Fruit fly (Drosophila melanogaster) whole organism, embryonic: ENCODE data around the gene CG33483.

Experiments
- Awh ChIP-seq: fragments of 200-800 bp; sonication (Bioruptor generic); IDR thresholded peaks from 2 replicates; pipeline ENCODE4, ENCODE4 v1.3.6; 2022; ENCODE audit warnings: missing biosample characterization, missing genetic modification characterization
- B-H1 ChIP-seq: fragments of 200-800 bp; sonication (Bioruptor generic); IDR thresholded peaks from 3 replicates; pipeline ENCODE4 v1.3.6; 2022; ENCODE audit warnings: missing biosample characterization, missing genetic modification characterization
- CG10366 ChIP-seq: fragments of 200-800 bp; sonication (Bioruptor generic); IDR thresholded peaks from 2 replicates; pipeline ENCODE4 v1.3.6; 2022; ENCODE audit warnings: missing biosample characterization, missing genetic modification characterization
- CG10431 ChIP-seq: fragments of 200-800 bp; sonication (Bioruptor generic); optimal IDR thresholded peaks from 3 replicates; lab custom pipeline; 2018; ENCODE audit warnings: missing biosample characterization, mild to moderate bottlenecking, missing genetic modification characterization
- CG10654 ChIP-seq: fragments of 200-800 bp; sonication (Bioruptor generic); optimal IDR thresholded peaks from 2 replicates; lab custom pipeline; 2016; ENCODE audit warnings: missing biosample characterization, missing genetic modification characterization
- CG11560 ChIP-seq: fragments of 200-800 bp; sonication (Bioruptor generic); IDR thresholded peaks from 3 replicates; pipeline ENCODE4 v1.3.6; 2022; ENCODE audit warnings: missing biosample characterization, missing genetic modification characterization
- CG12391 ChIP-seq: fragments of 200-800 bp; sonication (Bioruptor generic); optimal IDR thresholded peaks from 3 replicates; lab custom pipeline; 2018; ENCODE audit warnings: missing biosample characterization, mild to moderate bottlenecking, missing genetic modification characterization, moderate library complexity
- CG12769 ChIP-seq: fragments of 200-800 bp; sonication (Bioruptor generic); optimal IDR thresholded peaks from 2 replicates; lab custom pipeline; 2019; ENCODE audit warnings: missing biosample characterization, mild to moderate bottlenecking, missing genetic modification characterization, moderate library complexity
- CG13775 ChIP-seq: fragments of 200-800 bp; sonication (Bioruptor generic); optimal IDR thresholded peaks from 3 replicates; lab custom pipeline; 2017; ENCODE audit warnings: missing biosample characterization, mild to moderate bottlenecking, missing genetic modification characterization
- CG17328 ChIP-seq: fragments of 200-800 bp; sonication (Bioruptor generic); IDR thresholded peaks from 2 replicates; pipeline ENCODE4 v1.3.6; 2022; ENCODE audit warnings: missing biosample characterization, missing genetic modification characterization
- CG1792 ChIP-seq: fragments of 200-800 bp; sonication (Bioruptor generic); optimal IDR thresholded peaks from 2 replicates; lab custom pipeline; 2016; ENCODE audit warnings: missing biosample characterization, missing genetic modification characterization
- CG18262 ChIP-seq: fragments of 200-800 bp; optimal IDR thresholded peaks from 3 replicates; lab custom pipeline; 2019; ENCODE audit warnings: missing biosample characterization, mild to moderate bottlenecking, missing genetic modification characterization, moderate library complexity
- CG2116 ChIP-seq: fragments of 200-800 bp; sonication (Bioruptor generic); optimal IDR thresholded peaks from 3 replicates; lab custom pipeline; 2018; ENCODE audit warnings: missing biosample characterization, mild to moderate bottlenecking, missing genetic modification characterization
- CG31441 ChIP-seq: fragments of 200-800 bp; sonication (Bioruptor generic); IDR thresholded peaks from 2 replicates; pipeline ENCODE4 v1.3.6; 2022; ENCODE audit warnings: missing biosample characterization, missing genetic modification characterization
- CG4707 ChIP-seq: fragments of 200-800 bp; sonication (Bioruptor generic); optimal IDR thresholded peaks from 2 replicates; lab custom pipeline; 2018; ENCODE audit warnings: missing biosample characterization, mild to moderate bottlenecking, missing genetic modification characterization, moderate library complexity
- CG5953 ChIP-seq: fragments of 200-800 bp; sonication (Bioruptor generic); IDR thresholded peaks from 2 replicates; pipeline ENCODE4 v1.3.6; 2022; ENCODE audit warnings: missing biosample characterization, missing genetic modification characterization
- CG6654 ChIP-seq: fragments of 200-800 bp; sonication (Bioruptor generic); optimal IDR thresholded peaks from 2 replicates; lab custom pipeline; 2017; ENCODE audit warnings: missing biosample characterization, mild to moderate bottlenecking, missing genetic modification characterization
- CG7963 ChIP-seq: fragments of 200-800 bp; sonication (Bioruptor generic); IDR thresholded peaks from 3 replicates; pipeline ENCODE4 v1.3.6; 2022; ENCODE audit warnings: missing biosample characterization, missing genetic modification characterization; ENCODE audit not compliant: partially characterized antibody
- CG8290 ChIP-seq, 3 experiments: fragments of 200-800 bp; sonication (Bioruptor generic); optimal IDR thresholded peaks; 2 replicates each; lab custom pipeline; 2016 to 2019; ENCODE audit warnings: missing biosample characterization in 3 of 3, missing genetic modification characterization in 3 of 3, mild to moderate bottlenecking in 2 of 3, moderate library complexity in 1 of 3
- CG8478 ChIP-seq: fragments of >200 bp; optimal IDR thresholded peaks from 2 replicates; lab custom pipeline; 2018
- CoRest ChIP-seq: fragments of 200-800 bp; sonication (Bioruptor generic); optimal IDR thresholded peaks from 3 replicates; lab custom pipeline; 2018; ENCODE audit warnings: missing biosample characterization, mild to moderate bottlenecking, missing genetic modification characterization, moderate library complexity
- D19B ChIP-seq: fragments of 200-800 bp; sonication (Bioruptor generic); optimal IDR thresholded peaks from 2 replicates; lab custom pipeline; 2017; ENCODE audit warnings: missing biosample characterization, mild to moderate bottlenecking, missing genetic modification characterization
- Dip2 ChIP-seq: fragments of 200-800 bp; sonication (Bioruptor generic); IDR thresholded peaks from 2 replicates; pipeline ENCODE4 v1.3.6; 2022; ENCODE audit warnings: missing biosample characterization, missing genetic modification characterization
- HLHmδ ChIP-seq: fragments of 200-800 bp; sonication (Bioruptor generic); optimal IDR thresholded peaks from 2 replicates; lab custom pipeline; 2018; ENCODE audit warnings: missing biosample characterization, mild to moderate bottlenecking, missing genetic modification characterization, moderate library complexity
- Lhr ChIP-seq: fragments of 200-800 bp; sonication (Bioruptor generic); optimal IDR thresholded peaks from 3 replicates; lab custom pipeline; 2017; ENCODE audit warnings: mild to moderate bottlenecking, missing biosample characterization, missing genetic modification reagents, missing genetic modification characterization
- MBD-R2 ChIP-seq: fragments of 200-800 bp; sonication (Bioruptor generic); IDR thresholded peaks from 2 replicates; pipeline ENCODE4 v1.3.6; 2022; ENCODE audit warnings: missing biosample characterization, missing genetic modification characterization
- Rx ChIP-seq: fragments of 200-800 bp; sonication (Bioruptor generic); IDR thresholded peaks from 2 replicates; pipeline ENCODE4 v1.3.6; 2022; ENCODE audit warnings: missing biosample characterization, missing genetic modification characterization
- Ssrp ChIP-seq: fragments of 200-800 bp; sonication (Bioruptor generic); optimal IDR thresholded peaks from 2 replicates; lab custom pipeline; 2018; ENCODE audit warnings: missing biosample characterization, mild to moderate bottlenecking, missing genetic modification characterization, moderate library complexity
- Trl ChIP-seq, 3 experiments: fragments of >200 bp in 2 of 3; fragments of 200-800 bp in 1 of 3; sonication (Bioruptor generic) in 1 of 3; optimal IDR thresholded peaks; 2 replicates in 1 of 3; 3 replicates in 2 of 3; lab custom pipeline; 2016 to 2017; ENCODE audit warnings: missing biosample characterization in 1 of 3, missing genetic modification characterization in 1 of 3
- Xbp1 ChIP-seq: fragments of 200-800 bp; sonication (Bioruptor generic); optimal IDR thresholded peaks from 3 replicates; lab custom pipeline; 2016; ENCODE audit warnings: missing biosample characterization, mild to moderate bottlenecking, missing genetic modification characterization
- ara ChIP-seq: fragments of 200-800 bp; sonication (Bioruptor generic); IDR thresholded peaks from 2 replicates; pipeline ENCODE4 v1.3.6; 2022; ENCODE audit warnings: missing biosample characterization, missing genetic modification characterization
- bowl ChIP-seq: fragments of 200-800 bp; sonication (Bioruptor generic); IDR thresholded peaks from 2 replicates; pipeline ENCODE4 v1.3.6; 2022; ENCODE audit warnings: missing biosample characterization, missing genetic modification characterization
- cad ChIP-seq: fragments of >200 bp; optimal IDR thresholded peaks from 2 replicates; lab custom pipeline; 2017; ENCODE audit warnings: missing biosample characterization, missing genetic modification characterization
- croc ChIP-seq: fragments of 200-800 bp; sonication (Bioruptor generic); conservative IDR thresholded peaks from 3 replicates; pipeline ENCODE4 v1.3.6; 2022; ENCODE audit warnings: missing biosample characterization, missing genetic modification characterization
- cwo ChIP-seq: fragments of 200-800 bp; sonication (Bioruptor generic); optimal IDR thresholded peaks from 3 replicates; lab custom pipeline; 2017; ENCODE audit warnings: missing biosample characterization, missing genetic modification characterization, mild to moderate bottlenecking, moderate library complexity, missing genetic modification reagents
- dmrt11E ChIP-seq: fragments of 200-800 bp; sonication (Bioruptor generic); optimal IDR thresholded peaks from 3 replicates; lab custom pipeline; 2018; ENCODE audit warnings: missing biosample characterization, mild to moderate bottlenecking, missing genetic modification characterization, moderate library complexity
- gcm2 ChIP-seq: fragments of 200-800 bp; sonication (Bioruptor generic); optimal IDR thresholded peaks from 2 replicates; lab custom pipeline; 2016; ENCODE audit warnings: missing biosample characterization, missing genetic modification characterization
- gem ChIP-seq: fragments of 200-800 bp; sonication (Bioruptor generic); optimal IDR thresholded peaks from 2 replicates; lab custom pipeline; 2019; ENCODE audit warnings: missing biosample characterization, mild to moderate bottlenecking, missing genetic modification characterization, moderate library complexity
- ken ChIP-seq: fragments of 200-800 bp; sonication (Bioruptor generic); IDR thresholded peaks from 3 replicates; pipeline ENCODE4 v1.3.6; 2022; ENCODE audit warnings: missing biosample characterization, missing genetic modification characterization
- klu ChIP-seq: fragments of 200-800 bp; sonication (Bioruptor generic); IDR thresholded peaks from 2 replicates; pipeline ENCODE4 v1.3.6; 2022; ENCODE audit warnings: missing biosample characterization, missing genetic modification characterization
- kni ChIP-seq: fragments of 200-800 bp; sonication (Bioruptor generic); optimal IDR thresholded peaks from 3 replicates; lab custom pipeline; 2017; ENCODE audit warnings: mild to moderate bottlenecking, missing biosample characterization, missing genetic modification reagents, missing genetic modification characterization
- lola ChIP-seq, 3 experiments: fragments of >200 bp in 2 of 3; fragments of 200-800 bp in 1 of 3; sonication (Bioruptor generic) in 1 of 3; optimal IDR thresholded peaks; 2 replicates each; lab custom pipeline; 2017 to 2019; ENCODE audit warnings: missing biosample characterization in 3 of 3, missing genetic modification characterization in 3 of 3, mild to moderate bottlenecking in 1 of 3, moderate library complexity in 1 of 3
- oc ChIP-seq: fragments of 200-800 bp; sonication (Bioruptor generic); optimal IDR thresholded peaks from 2 replicates; lab custom pipeline; 2018; ENCODE audit warnings: missing biosample characterization, mild to moderate bottlenecking, missing genetic modification characterization, moderate library complexity
- pho ChIP-seq: fragments of 200-800 bp; sonication (Bioruptor generic); optimal IDR thresholded peaks from 2 replicates; lab custom pipeline; 2016; ENCODE audit warnings: missing biosample characterization, missing genetic modification characterization
- shn ChIP-seq: fragments of 200-800 bp; sonication (Bioruptor generic); optimal IDR thresholded peaks from 3 replicates; lab custom pipeline; 2016; ENCODE audit warnings: missing biosample characterization, missing genetic modification characterization
- slbo ChIP-seq: fragments of 200-800 bp; sonication (Bioruptor generic); IDR thresholded peaks from 2 replicates; pipeline ENCODE4 v1.3.6; 2022; ENCODE audit warnings: missing biosample characterization, missing genetic modification characterization
- sr ChIP-seq: fragments of 200-800 bp; sonication (Bioruptor generic); IDR thresholded peaks from 3 replicates; pipeline ENCODE4 v1.3.6; 2022; ENCODE audit warnings: missing biosample characterization, missing genetic modification characterization
- twi ChIP-seq: fragments of 200-800 bp; optimal IDR thresholded peaks from 2 replicates; lab custom pipeline; 2019; ENCODE audit warnings: missing biosample characterization, mild to moderate bottlenecking, missing genetic modification characterization, moderate library complexity
- usp ChIP-seq: fragments of >200 bp; optimal IDR thresholded peaks from 2 replicates; lab custom pipeline; 2017; ENCODE audit warnings: missing biosample characterization, missing genetic modification characterization
- vfl ChIP-seq: fragments of 200-800 bp; sonication (Bioruptor generic); optimal IDR thresholded peaks from 2 replicates; lab custom pipeline; 2016; ENCODE audit warnings: missing biosample characterization, missing genetic modification characterization
- zen ChIP-seq: fragments of 200-800 bp; sonication (Bioruptor generic); optimal IDR thresholded peaks from 3 replicates; lab custom pipeline; 2018; ENCODE audit warnings: missing biosample characterization, mild to moderate bottlenecking, missing genetic modification characterization, moderate library complexity

Gene CG33483

dm6 chr3R:30865365-30865770, 36.6 kb downstream of the CG33483 start (continued):
- no peak for TF ChIP-seq CG12769
- TF ChIP-seq dmrt11E (tag; lab: Kevin White, UChicago) = peak; percentile 68
- TF ChIP-seq ara = no peak
- no peak for TF ChIP-seq HLHmδ (GFP tag; lab: Kevin White, UChicago)
- TF ChIP-seq CG6654 (GFP tag; lab: Kevin White, UChicago) = no peak
- TF ChIP-seq cad = no peak
- no peak for TF ChIP-seq shn (GFP tag; lab: Kevin White, UChicago)
- no peak for TF ChIP-seq MBD-R2 (GFP tag; lab: Robert Waterston, UW)
- peak; percentile 58 for TF ChIP-seq gem (tag; lab: Kevin White, UChicago)
- TF ChIP-seq oc (tag; lab: Kevin White, UChicago) = no peak
- no peak for TF ChIP-seq CG5953
- TF ChIP-seq vfl (GFP tag; lab: Kevin White, UChicago) = no peak
- no peak for TF ChIP-seq ken
- TF ChIP-seq CG2116 (GFP tag; lab: Kevin White, UChicago) = no peak
- TF ChIP-seq B-H1 = no peak
- peak; percentile 12 for TF ChIP-seq kni (GFP tag; lab: Kevin White, UChicago)
- TF ChIP-seq bowl (GFP tag; lab: Robert Waterston, UW) = no peak
- TF ChIP-seq zen (tag; lab: Kevin White, UChicago) = no peak
- peak; percentile 55 for TF ChIP-seq CG18262
- no peak for TF ChIP-seq pho (GFP tag; lab: Kevin White, UChicago)
- no peak for TF ChIP-seq slbo
- TF ChIP-seq CG17328 (GFP tag; lab: Robert Waterston, UW) = peak; percentile 53; the same call in 1 of the 2 replicates
- peak; percentile 22; the same call in 1 of the 2 replicates for TF ChIP-seq CG10366
- no peak for TF ChIP-seq CG10654 (GFP tag; lab: Kevin White, UChicago)
- no peak for TF ChIP-seq CG1792 (GFP tag; lab: Kevin White, UChicago)
- TF ChIP-seq croc (GFP tag; lab: Robert Waterston, UW) = peak; percentile 30; the same call in 1 of the 3 replicates
- TF ChIP-seq gcm2 (GFP tag; lab: Kevin White, UChicago) = no peak
- TF ChIP-seq klu (GFP tag; lab: Robert Waterston, UW) = no peak
- no peak for TF ChIP-seq D19B (GFP tag; lab: Kevin White, UChicago)
- no peak for TF ChIP-seq CG8478
- no peak for TF ChIP-seq Lhr (GFP tag; lab: Kevin White, UChicago)
- peak; percentile 12 for TF ChIP-seq Xbp1 (GFP tag; lab: Kevin White, UChicago)
- TF ChIP-seq lola (GFP tag; optimal IDR thresholded peaks at IDR 0.05; lab: Kevin White, UChicago) = peak in 1 of 3 experiments; percentile 66
- TF ChIP-seq CoRest (tag; lab: Kevin White, UChicago) = peak; percentile 55
- TF ChIP-seq cwo (GFP tag; lab: Kevin White, UChicago) = no peak
- TF ChIP-seq CG13775 = peak; percentile 17
- no peak for TF ChIP-seq Rx (GFP tag; lab: Robert Waterston, UW)
- TF ChIP-seq Ssrp (tag; lab: Kevin White, UChicago) = peak; percentile 21
- TF ChIP-seq CG8290 (GFP tag; optimal IDR thresholded peaks at IDR 0.05; lab: Kevin White, UChicago) = peak; percentile 0
- TF ChIP-seq CG8290 (tag; optimal IDR thresholded peaks at IDR 0.05; lab: Kevin White, UChicago) = no peak
- peak; percentile 53 for TF ChIP-seq CG12391 (tag; lab: Kevin White, UChicago)
- TF ChIP-seq usp (GFP tag; lab: Kevin White, UChicago) = no peak
- no peak for TF ChIP-seq CG7963 (GFP tag; lab: Robert Waterston, UW)
- no peak for TF ChIP-seq sr
- no peak for TF ChIP-seq Awh (GFP tag; lab: Robert Waterston, UW)
- no peak for TF ChIP-seq CG4707 (GFP tag; lab: Kevin White, UChicago)
- TF ChIP-seq twi (tag; lab: Kevin White, UChicago) = peak; percentile 2
- peak; percentile 8 for TF ChIP-seq CG10431 (GFP tag; lab: Kevin White, UChicago)
- no peak for TF ChIP-seq Trl (optimal IDR thresholded peaks at IDR 0.05; lab: Kevin White, UChicago)
- TF ChIP-seq Trl (GFP tag; optimal IDR thresholded peaks at IDR 0.05; lab: Kevin White, UChicago) = no peak
- TF ChIP-seq CG11560 (tag; lab: Robert Waterston, UW) = no peak
- peak; percentile 42; the same call in 1 of the 2 replicates for TF ChIP-seq CG31441 (GFP tag; lab: Robert Waterston, UW)
- TF ChIP-seq Dip2 (GFP tag; lab: Robert Waterston, UW) = no peak
